Worm (Caenorhabditis elegans): ENCODE measurements around the gene lec-6.

ce11 chrIII:649935-650334 is 49.8 kb upstream of the lec-6 start:
- TF ChIP-seq him-1 (tag; optimal IDR thresholded peaks at IDR 0.05): no peak
- TF ChIP-seq dao-5 (tag; optimal IDR thresholded peaks at IDR 0.05): no peak
